Worm (Caenorhabditis elegans): ENCODE measurements around the gene csn-4.

ce11 chrIV:1096154-1096553, 9.3 kb upstream of the csn-4 start:
- TF ChIP-seq snpc-4 (tag; optimal IDR thresholded peaks at IDR 0.05) (no peak), daf-16 (GFP tag; optimal IDR thresholded peaks at IDR 0.05) (no peak), daf-16 (tag; optimal IDR thresholded peaks at IDR 0.05) (no peak), ces-1 (GFP tag; optimal IDR thresholded peaks at IDR 0.05) (no peak), fkh-10 (GFP tag; optimal IDR thresholded peaks at IDR 0.05) (no peak), unc-62 (GFP tag; optimal IDR thresholded peaks at IDR 0.05 in 1 of 2) (no peak), unc-62 (tag; optimal IDR thresholded peaks at IDR 0.05) (no peak), nhr-77 (tag; optimal IDR thresholded peaks at IDR 0.05) (no peak), ama-1 (optimal IDR thresholded peaks at IDR 0.05) (no peak), fos-1 (tag; optimal IDR thresholded peaks at IDR 0.05) (no peak), aly-2 (tag; optimal IDR thresholded peaks at IDR 0.05) (no peak), ceh-82 (tag; optimal IDR thresholded peaks at IDR 0.05) (no peak), F37D6.2 (tag; optimal IDR thresholded peaks at IDR 0.05) (no peak), nhr-48 (tag; optimal IDR thresholded peaks at IDR 0.05) (no peak)
